Fruit fly (Drosophila melanogaster) whole organism, adult: Measurements from ENCODE around the gene Ugt303B2.

Experiments
- CG11617 ChIP-seq: fragments of 200-800 bp; sonication (Bioruptor generic); optimal IDR thresholded peaks from 2 replicates; lab custom pipeline; 2017; ENCODE audit warnings: mild to moderate bottlenecking, missing biosample characterization, missing genetic modification reagents, missing genetic modification characterization
- CG12768 ChIP-seq: fragments of 200-800 bp; sonication (Bioruptor generic); optimal IDR thresholded peaks from 2 replicates; lab custom pipeline; 2017; ENCODE audit warnings: missing biosample characterization, missing genetic modification characterization, mild to moderate bottlenecking, moderate library complexity, missing genetic modification reagents
- CG14711 ChIP-seq: fragments of 200-800 bp; sonication (Bioruptor generic); optimal IDR thresholded peaks from 2 replicates; lab custom pipeline; 2018; ENCODE audit warnings: missing biosample characterization, mild to moderate bottlenecking, missing genetic modification characterization, moderate library complexity
- CG1620 ChIP-seq: fragments of 200-800 bp; sonication (Bioruptor generic); optimal IDR thresholded peaks from 2 replicates; lab custom pipeline; 2016; ENCODE audit warnings: missing biosample characterization, missing genetic modification characterization
- CG33017 ChIP-seq: fragments of 200-800 bp; sonication (Bioruptor generic); optimal IDR thresholded peaks from 2 replicates; lab custom pipeline; 2018; ENCODE audit warnings: missing biosample characterization, mild to moderate bottlenecking, missing genetic modification characterization, moderate library complexity
- CG5204 ChIP-seq: fragments of 200-800 bp; sonication (Bioruptor generic); optimal IDR thresholded peaks from 2 replicates; lab custom pipeline; 2016; ENCODE audit warnings: missing biosample characterization, missing genetic modification characterization
- CG7045 ChIP-seq: fragments of 200-800 bp; sonication (Bioruptor generic); optimal IDR thresholded peaks from 2 replicates; lab custom pipeline; 2017; ENCODE audit warnings: missing biosample characterization, mild to moderate bottlenecking, missing genetic modification characterization
- CG7101 ChIP-seq: fragments of 200-800 bp; sonication (Bioruptor generic); optimal IDR thresholded peaks from 2 replicates; lab custom pipeline; 2018; ENCODE audit warnings: missing biosample characterization, mild to moderate bottlenecking, missing genetic modification characterization, moderate library complexity
- Clk ChIP-seq: fragments of 200-800 bp; sonication (Bioruptor generic); optimal IDR thresholded peaks from 2 replicates; lab custom pipeline; 2017; ENCODE audit warnings: missing biosample characterization, missing genetic modification characterization
- Crg-1 ChIP-seq: fragments of 200-800 bp; sonication (Bioruptor generic); optimal IDR thresholded peaks from 2 replicates; lab custom pipeline; 2016; ENCODE audit warnings: missing biosample characterization, missing genetic modification characterization
- Hr96 ChIP-seq: fragments of 200-800 bp; sonication (Bioruptor generic); optimal IDR thresholded peaks from 2 replicates; lab custom pipeline; 2016; ENCODE audit warnings: missing biosample characterization, missing genetic modification characterization
- Mnt ChIP-seq: fragments of 200-800 bp; sonication (Bioruptor generic); optimal IDR thresholded peaks from 2 replicates; lab custom pipeline; 2016; ENCODE audit warnings: missing biosample characterization, mild to moderate bottlenecking, missing genetic modification characterization
- bab1 ChIP-seq: fragments of 200-800 bp; sonication (Bioruptor generic); optimal IDR thresholded peaks from 3 replicates; lab custom pipeline; 2019; ENCODE audit warnings: missing biosample characterization, mild to moderate bottlenecking, missing genetic modification characterization, moderate library complexity
- cic ChIP-seq: fragments of 200-800 bp; sonication (Bioruptor generic); optimal IDR thresholded peaks from 2 replicates; lab custom pipeline; 2017; ENCODE audit warnings: missing biosample characterization, mild to moderate bottlenecking, missing genetic modification characterization, moderate library complexity
- cnc ChIP-seq, 2 experiments: fragments of >200 bp; optimal IDR thresholded peaks; 2 replicates each; lab custom pipeline; 2017
- kay ChIP-seq: fragments of 200-800 bp; sonication (Bioruptor generic); peaks from one replicate; lab custom pipeline; 2016; ENCODE audit warnings: missing biosample characterization, missing genetic modification characterization, borderline replicate concordance
- ovo ChIP-seq: fragments of 200-800 bp; sonication (Bioruptor generic); optimal IDR thresholded peaks from 2 replicates; lab custom pipeline; 2016; ENCODE audit warnings: missing biosample characterization, missing genetic modification characterization
- pad ChIP-seq: fragments of 200-800 bp; sonication (Bioruptor generic); optimal IDR thresholded peaks from 3 replicates; lab custom pipeline; 2017; ENCODE audit warnings: missing biosample characterization, missing genetic modification characterization, mild to moderate bottlenecking, moderate library complexity, missing genetic modification reagents
- tj ChIP-seq: fragments of 200-800 bp; sonication (Bioruptor generic); optimal IDR thresholded peaks from 3 replicates; lab custom pipeline; 2017; ENCODE audit warnings: missing biosample characterization, mild to moderate bottlenecking, missing genetic modification characterization, moderate library complexity
- toe ChIP-seq: fragments of 200-800 bp; sonication (Bioruptor generic); optimal IDR thresholded peaks from 2 replicates; lab custom pipeline; 2016; ENCODE audit warnings: missing biosample characterization, missing genetic modification characterization

The Ugt303B2 gene

DNA sequence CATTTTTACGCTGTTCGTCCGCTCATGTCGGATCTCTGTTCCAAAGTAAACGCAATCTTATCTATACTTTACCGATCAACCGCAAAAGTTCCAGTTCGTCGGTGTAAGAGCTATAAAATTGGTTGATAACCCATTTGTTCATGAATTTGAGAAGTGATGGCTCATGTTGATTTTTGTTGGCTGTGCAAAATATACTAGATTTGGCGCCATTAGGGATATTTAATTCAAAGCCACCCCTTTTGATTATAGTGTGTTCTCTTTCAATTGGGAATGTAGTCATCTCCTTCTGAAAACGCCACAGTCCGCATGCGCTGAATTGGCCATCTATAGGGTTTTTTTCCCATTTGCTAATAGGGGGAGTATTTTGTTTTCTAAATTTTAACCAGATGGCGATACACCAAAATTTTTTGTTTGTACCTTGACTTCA, at the start of gene Ugt303B2:
Gene Ugt303B2 (minus strand): TSS at position 190 of the 427 bp plus-strand sequence.
- TF ChIP-seq bab1 (GFP tag; lab: Kevin White, UChicago), result no peak
- no peak for TF ChIP-seq CG5204
- TF ChIP-seq ovo (GFP tag; lab: Kevin White, UChicago), result no peak

DNA sequence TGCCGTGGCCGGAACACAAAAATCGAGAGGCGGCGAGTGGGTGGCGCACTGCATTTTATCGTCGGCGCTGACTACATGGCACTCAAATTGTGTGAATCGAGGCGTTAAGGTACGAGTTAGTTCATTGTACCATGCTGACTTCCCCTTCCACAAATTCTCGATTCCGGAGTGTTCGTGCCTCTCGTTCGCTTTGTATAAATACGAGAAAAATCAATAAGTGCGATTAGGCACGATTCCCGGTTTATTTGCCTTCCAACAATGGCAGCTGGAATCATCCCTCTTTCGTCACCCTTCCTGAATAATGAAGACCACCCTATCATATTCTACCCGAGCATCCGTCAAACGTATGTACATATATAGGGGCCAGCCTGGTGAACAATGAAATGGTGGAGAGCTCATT, 37.9 kb upstream of the Ugt303B2 start:
- no peak for TF ChIP-seq CG5204
- no peak for TF ChIP-seq toe (GFP tag; lab: Kevin White, UChicago)
- TF ChIP-seq pad (GFP tag; lab: Kevin White, UChicago), result no peak
- no peak for TF ChIP-seq Hr96 (GFP tag; lab: Kevin White, UChicago)
- TF ChIP-seq Mnt (GFP tag; lab: Kevin White, UChicago), result no peak
- no peak for TF ChIP-seq tj (GFP tag; lab: Kevin White, UChicago)
- no peak for TF ChIP-seq CG14711 (tag; lab: Kevin White, UChicago)
- no peak for TF ChIP-seq CG33017 (tag; lab: Kevin White, UChicago)
- no peak for TF ChIP-seq cic (GFP tag; lab: Kevin White, UChicago)
- TF ChIP-seq CG1620 (GFP tag; lab: Kevin White, UChicago), result no peak
- TF ChIP-seq cnc (optimal IDR thresholded peaks at IDR 0.05; lab: Kevin White, UChicago), result no peak

- TF ChIP-seq Hr96 (GFP tag; lab: Kevin White, UChicago), result no peak
- no peak for TF ChIP-seq CG7045 (GFP tag; lab: Kevin White, UChicago)
- no peak for TF ChIP-seq CG5204
- no peak for TF ChIP-seq CG1620 (GFP tag; lab: Kevin White, UChicago)
- TF ChIP-seq CG14711 (tag; lab: Kevin White, UChicago), result no peak
- no peak for TF ChIP-seq pad (GFP tag; lab: Kevin White, UChicago)
- no peak for TF ChIP-seq Clk (GFP tag; lab: Kevin White, UChicago)
- no peak for TF ChIP-seq CG12768
- TF ChIP-seq CG11617 (GFP tag; lab: Kevin White, UChicago), result no peak
- TF ChIP-seq CG7101 (tag; lab: Kevin White, UChicago), result no peak
- no peak for TF ChIP-seq toe (GFP tag; lab: Kevin White, UChicago)
- TF ChIP-seq cic (GFP tag; lab: Kevin White, UChicago), result no peak
- no peak for TF ChIP-seq Crg-1 (GFP tag; lab: Kevin White, UChicago)
- TF ChIP-seq tj (GFP tag; lab: Kevin White, UChicago), result no peak
- TF ChIP-seq bab1 (GFP tag; lab: Kevin White, UChicago), result no peak
Measured at dm6 chr3R:23569195-23569594, 30.5 kb upstream of the Ugt303B2 start.

- TF ChIP-seq CG11617 (GFP tag; lab: Kevin White, UChicago) (no peak), Mnt (GFP tag; lab: Kevin White, UChicago) (no peak), ovo (GFP tag; lab: Kevin White, UChicago) (no peak)
Measured at dm6 chr3R:23557244-23557643, 18.5 kb upstream of the Ugt303B2 start, which contains the start of gene beat-IV. Gene beat-IV, plus strand, starts transcription at chr3R:23557412.

dm6 chr3R:23556843-23557242, 18.1 kb upstream of the Ugt303B2 start, which contains the start of gene CG10164:
Gene CG10164, minus strand, starts transcription at chr3R:23556943.
- TF ChIP-seq CG33017 (tag; lab: Kevin White, UChicago) (no peak), CG11617 (GFP tag; lab: Kevin White, UChicago) (no peak), ovo (GFP tag; lab: Kevin White, UChicago) (no peak), cic (GFP tag; lab: Kevin White, UChicago) (no peak), CG5204 (no peak), kay (no peak), Mnt (GFP tag; lab: Kevin White, UChicago) (no peak), tj (GFP tag; lab: Kevin White, UChicago) (no peak), Crg-1 (GFP tag; lab: Kevin White, UChicago) (no peak), CG12768 (no peak), toe (GFP tag; lab: Kevin White, UChicago) (no peak), cnc (optimal IDR thresholded peaks at IDR 0.05; lab: Kevin White, UChicago) (no peak), Hr96 (GFP tag; lab: Kevin White, UChicago) (no peak), CG7045 (GFP tag; lab: Kevin White, UChicago) (no peak), Clk (GFP tag; lab: Kevin White, UChicago) (no peak), CG14711 (tag; lab: Kevin White, UChicago) (no peak), pad (GFP tag; lab: Kevin White, UChicago) (no peak), bab1 (GFP tag; lab: Kevin White, UChicago) (no peak)

DNA sequence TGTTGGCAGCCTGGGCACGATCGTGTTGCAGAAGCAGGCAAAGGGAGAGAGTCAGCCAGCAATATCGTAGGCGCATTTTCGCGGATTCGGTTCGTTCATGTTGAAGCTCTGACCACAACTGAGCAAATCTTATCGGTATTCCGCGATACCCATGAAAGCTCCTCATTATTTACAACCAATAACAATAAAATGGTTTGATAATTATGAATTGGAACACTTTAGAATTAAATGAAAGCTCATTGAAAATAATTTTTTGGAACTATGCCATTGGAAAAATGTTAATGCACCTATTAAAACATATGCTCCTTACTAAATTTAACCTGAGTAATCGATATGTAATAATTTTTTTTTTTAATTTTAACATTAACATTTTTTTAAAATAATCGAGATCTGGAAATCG, 2.1 kb downstream of the Ugt303B2 start, which contains the start of gene Ugt303B1:
Gene Ugt303B1 (minus strand): TSS at position 101 of the 400 bp plus-strand sequence.
- TF ChIP-seq toe (GFP tag; lab: Kevin White, UChicago) (no peak), Mnt (GFP tag; lab: Kevin White, UChicago) (no peak)

dm6 chr3R:23534609-23535008, 4.1 kb downstream of the Ugt303B2 start, which contains the start of gene Ugt303B3:
Gene Ugt303B3, minus strand, starts transcription at chr3R:23534767.
- TF ChIP-seq tj (GFP tag; lab: Kevin White, UChicago), result no peak
- TF ChIP-seq CG12768, result peak; percentile 46
- TF ChIP-seq cic (GFP tag; lab: Kevin White, UChicago), result peak; percentile 85
- no peak for TF ChIP-seq Hr96 (GFP tag; lab: Kevin White, UChicago)
- TF ChIP-seq toe (GFP tag; lab: Kevin White, UChicago), result no peak
- peak; percentile 22 for TF ChIP-seq Mnt (GFP tag; lab: Kevin White, UChicago)
- TF ChIP-seq cnc (optimal IDR thresholded peaks at IDR 0.05; lab: Kevin White, UChicago), result no peak
- TF ChIP-seq kay, result peak; percentile 35
- TF ChIP-seq ovo (GFP tag; lab: Kevin White, UChicago), result no peak
- TF ChIP-seq CG7045 (GFP tag; lab: Kevin White, UChicago), result peak; percentile 5
- peak; percentile 1 for TF ChIP-seq CG7101 (tag; lab: Kevin White, UChicago)
- no peak for TF ChIP-seq CG14711 (tag; lab: Kevin White, UChicago)
- peak; percentile 5 for TF ChIP-seq CG11617 (GFP tag; lab: Kevin White, UChicago)
- no peak for TF ChIP-seq CG1620 (GFP tag; lab: Kevin White, UChicago)
- TF ChIP-seq CG33017 (tag; lab: Kevin White, UChicago), result peak; percentile 58
- TF ChIP-seq pad (GFP tag; lab: Kevin White, UChicago), result no peak
